Fruit fly (Drosophila melanogaster): ENCODE data around the gene CG12817.

Gene CG12817

dm6 chr3R:10265552-10266137, 41.1 kb upstream of the CG12817 start (continued):
- TF ChIP-seq CG8089 (GFP tag; optimal IDR thresholded peaks at IDR 0.05) = no peak
- TF ChIP-seq CG34376 (GFP tag; optimal IDR thresholded peaks at IDR 0.05) = no peak
- peak; percentile 12 for TF ChIP-seq Ssrp (tag; optimal IDR thresholded peaks at IDR 0.05)
- TF ChIP-seq ham (GFP tag; IDR thresholded peaks at IDR 0.05) = 0 out of 2 replicates have a peak, but pooled peaks have one; percentile 30
- peak; percentile 49 for TF ChIP-seq pho (GFP tag; optimal IDR thresholded peaks at IDR 0.05)
- no peak for TF ChIP-seq CG2199 (GFP tag; IDR thresholded peaks at IDR 0.05)
- TF ChIP-seq Hr78 (GFP tag; optimal IDR thresholded peaks at IDR 0.05) = no peak
- no peak for TF ChIP-seq Camta (GFP tag; optimal IDR thresholded peaks at IDR 0.05)
- TF ChIP-seq Bgb (GFP tag; IDR thresholded peaks at IDR 0.05; ENCODE audit: partially characterized antibody) = no peak
- TF ChIP-seq lmd (GFP tag; IDR thresholded peaks at IDR 0.05) = peak; percentile 64; the same call in 1 of the 2 replicates
- TF ChIP-seq Nf-YB (GFP tag; optimal IDR thresholded peaks at IDR 0.05) = no peak
- no peak for TF ChIP-seq pfk (GFP tag; optimal IDR thresholded peaks at IDR 0.05)
- TF ChIP-seq Hand (GFP tag; optimal IDR thresholded peaks at IDR 0.05) = peak; percentile 31
- TF ChIP-seq psq (GFP tag; optimal IDR thresholded peaks at IDR 0.05) = no peak
- peak; percentile 67 for TF ChIP-seq CG7556 (GFP tag; optimal IDR thresholded peaks at IDR 0.05)
- TF ChIP-seq CG4820 (GFP tag; optimal IDR thresholded peaks at IDR 0.05) = no peak
- no peak for TF ChIP-seq tna (GFP tag; IDR thresholded peaks at IDR 0.05; ENCODE audit: partially characterized antibody)
- TF ChIP-seq Sin3A (optimal IDR thresholded peaks at IDR 0.05) = no peak
- TF ChIP-seq wor (GFP tag; IDR thresholded peaks at IDR 0.05) = peak; percentile 15; the same call in 1 of the 2 replicates
- no peak for TF ChIP-seq org-1 (GFP tag; optimal IDR thresholded peaks at IDR 0.05)
- TF ChIP-seq Antp (GFP tag; optimal IDR thresholded peaks at IDR 0.05) = no peak
- TF ChIP-seq dati (GFP tag; IDR thresholded peaks at IDR 0.05) = no peak
- peak; percentile 4 for TF ChIP-seq CG16863 (GFP tag; optimal IDR thresholded peaks at IDR 0.05)
- 0 out of 2 replicates have a peak, but pooled peaks have one; percentile 25 for TF ChIP-seq CG43689 (GFP tag; IDR thresholded peaks at IDR 0.05)
- TF ChIP-seq maf-S (GFP tag; optimal IDR thresholded peaks at IDR 0.05) = peak; percentile 8
- no peak for TF ChIP-seq D (optimal IDR thresholded peaks at IDR 0.05)
- no peak for TF ChIP-seq D (GFP tag; optimal IDR thresholded peaks at IDR 0.05)
- no peak for TF ChIP-seq CG14965 (GFP tag; optimal IDR thresholded peaks at IDR 0.05; ENCODE audit: borderline replicate concordance)
- TF ChIP-seq ewg (GFP tag; optimal IDR thresholded peaks at IDR 0.05) = peak; percentile 5
- peak; percentile 29 for TF ChIP-seq Usf (GFP tag; optimal IDR thresholded peaks at IDR 0.05)
- TF ChIP-seq Rx (GFP tag; IDR thresholded peaks at IDR 0.05) = 0 out of 2 replicates have a peak, but pooled peaks have one; percentile 36
- TF ChIP-seq Hsf (GFP tag; optimal IDR thresholded peaks at IDR 0.05) = peak; percentile 18
- TF ChIP-seq zf30C (GFP tag; optimal IDR thresholded peaks at IDR 0.05) = no peak
- TF ChIP-seq gt (GFP tag; IDR thresholded peaks at IDR 0.05) = no peak
- no peak for TF ChIP-seq hkb (optimal IDR thresholded peaks at IDR 0.05)
- TF ChIP-seq hkb (GFP tag; IDR thresholded peaks at IDR 0.05) = peak; percentile 67
- no peak for TF ChIP-seq Atf-2 (GFP tag; optimal IDR thresholded peaks at IDR 0.05)
- TF ChIP-seq YL-1 (GFP tag; optimal IDR thresholded peaks at IDR 0.05) = no peak
- TF ChIP-seq CG31365 (tag; optimal IDR thresholded peaks at IDR 0.05) = no peak
- TF ChIP-seq twi (tag; optimal IDR thresholded peaks at IDR 0.05) = no peak
- peak; percentile 76 for TF ChIP-seq CG12769 (tag; optimal IDR thresholded peaks at IDR 0.05)
- no peak for TF ChIP-seq CG16813 (GFP tag; IDR thresholded peaks at IDR 0.05; ENCODE audit: partially characterized antibody)
- TF ChIP-seq NK7.1 (GFP tag; optimal IDR thresholded peaks at IDR 0.05) = peak; percentile 35
- no peak for TF ChIP-seq CG4730 (GFP tag; IDR thresholded peaks at IDR 0.05)
- no peak for TF ChIP-seq Sry-δ (GFP tag; optimal IDR thresholded peaks at IDR 0.05)
- TF ChIP-seq CG5245 (GFP tag; optimal IDR thresholded peaks at IDR 0.05) = no peak
- TF ChIP-seq CG2116 (GFP tag; optimal IDR thresholded peaks at IDR 0.05) = peak; percentile 7
- TF ChIP-seq sim (GFP tag; IDR thresholded peaks at IDR 0.05) = no peak
- peak; percentile 41 for TF ChIP-seq HHEX (GFP tag; optimal IDR thresholded peaks at IDR 0.05)
- peak; percentile 36 for TF ChIP-seq sug (tag; optimal IDR thresholded peaks at IDR 0.05)
- no peak for TF ChIP-seq CG4282 (GFP tag; optimal IDR thresholded peaks at IDR 0.05)
